Worm (Caenorhabditis elegans) whole organism, L4/young adult: ENCODE measurements around the gene ZC443.3.

Experiments
- W03F9.2 ChIP-seq: fragments of 150-350 bp; optimal IDR thresholded peaks from 2 replicates; lab custom pipeline; 2014; ENCODE audit warnings: missing biosample characterization, missing genetic modification characterization
- him-1 ChIP-seq: sonication (generic microtip); optimal IDR thresholded peaks from 2 replicates; lab custom pipeline; 2016; ENCODE audit warnings: missing genotype, missing genetic modification reagents, missing genetic modification characterization, missing compliant biosample characterization

DNA sequence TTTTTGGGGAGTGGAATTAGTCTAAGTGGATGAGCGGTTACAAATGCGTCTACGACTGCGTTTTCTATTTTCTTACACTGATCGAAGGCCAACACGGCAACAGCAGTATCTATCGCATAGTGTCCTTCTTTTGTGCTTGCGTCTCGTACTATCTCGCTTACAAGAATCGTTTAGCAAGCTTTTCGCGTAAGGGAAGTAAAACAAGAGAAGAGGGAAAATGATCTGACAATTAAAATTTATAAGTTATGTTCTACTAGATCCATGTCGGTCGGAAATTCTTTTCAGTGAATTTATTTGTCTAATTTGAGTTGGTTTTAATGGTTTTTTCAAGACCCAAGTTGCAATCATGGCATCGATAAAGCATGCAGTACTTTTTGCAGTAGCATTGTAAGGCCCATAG lies 26.9 kb downstream of the ZC443.3 start, which contains the start of gene fkb-4:
- TF ChIP-seq him-1 (no peak), W03F9.2 (tag; lab: Kevin White, UChicago) (no peak)
